Worm (Caenorhabditis elegans): ENCODE measurements around the gene F21D9.1.
"Not testable (repeated sequence)": the region's sequence is repeated elsewhere in the genome, so short reads cannot be mapped to it uniquely, and the experiment has no call there.

F21D9.1 gene

ce11 chrV:19264148-19264547 is at the start of gene F21D9.1:
Gene F21D9.1, plus strand, starts transcription at chrV:19264448.
- TF ChIP-seq W03F9.2, him-1, dao-5 (tag; optimal IDR thresholded peaks at IDR 0.05): not testable (repeated sequence)

- TF ChIP-seq him-1 (tag; optimal IDR thresholded peaks at IDR 0.05) (no peak), dao-5 (tag; optimal IDR thresholded peaks at IDR 0.05) (no peak), W03F9.2 (tag; optimal IDR thresholded peaks at IDR 0.05) (no peak)
These were observed 47.1 kb upstream of the F21D9.1 start, which contains the start of gene srr-2 for ce11 chrV:19217104-19217503. Gene srr-2, minus strand, starts transcription at chrV:19217176.

ce11 chrV:19217675-19218074 is 46.6 kb upstream of the F21D9.1 start, which contains the start of gene oac-49:
Gene oac-49, plus strand, starts transcription at chrV:19217975.
- no peak for TF ChIP-seq him-1 (tag; optimal IDR thresholded peaks at IDR 0.05)
- no peak for TF ChIP-seq dao-5 (tag; optimal IDR thresholded peaks at IDR 0.05)
- no peak for TF ChIP-seq W03F9.2 (tag; optimal IDR thresholded peaks at IDR 0.05)

ce11 chrV:19230413-19230812 is 33.8 kb upstream of the F21D9.1 start, which contains the start of gene sqst-3:
Gene sqst-3, plus strand, starts transcription at chrV:19230782.
- TF ChIP-seq him-1 (tag; optimal IDR thresholded peaks at IDR 0.05) (no peak), dao-5 (tag; optimal IDR thresholded peaks at IDR 0.05) (no peak), W03F9.2 (tag; optimal IDR thresholded peaks at IDR 0.05) (no peak)

ce11 chrV:19231167-19231566 is 33.1 kb upstream of the F21D9.1 start:
- TF ChIP-seq W03F9.2 (tag; optimal IDR thresholded peaks at IDR 0.05) (no peak), dao-5 (tag; optimal IDR thresholded peaks at IDR 0.05) (no peak), him-1 (tag; optimal IDR thresholded peaks at IDR 0.05) (no peak)

ce11 chrV:19233469-19233868 is 30.8 kb upstream of the F21D9.1 start, which contains the start of gene fbxb-116:
Gene fbxb-116, plus strand, starts transcription at chrV:19233769.
- no peak for TF ChIP-seq W03F9.2 (tag; optimal IDR thresholded peaks at IDR 0.05)
- no peak for TF ChIP-seq dao-5 (tag; optimal IDR thresholded peaks at IDR 0.05)
- TF ChIP-seq him-1 (tag; optimal IDR thresholded peaks at IDR 0.05): no peak

- no peak for TF ChIP-seq W03F9.2 (tag; optimal IDR thresholded peaks at IDR 0.05)
- no peak for TF ChIP-seq dao-5 (tag; optimal IDR thresholded peaks at IDR 0.05)
- no peak for TF ChIP-seq him-1 (tag; optimal IDR thresholded peaks at IDR 0.05)
These were observed 27.0 kb upstream of the F21D9.1 start, which contains the start of gene fbxb-2 for ce11 chrV:19237204-19237603. Gene fbxb-2, minus strand, starts transcription at chrV:19237304.

ce11 chrV:19240129-19240528 is 24.1 kb upstream of the F21D9.1 start, which contains the start of the genes fbxb-115 and fbxb-1:
Gene fbxb-115, minus strand, starts transcription at chrV:19240229.
Gene fbxb-1, plus strand, starts transcription at chrV:19240354.
- TF ChIP-seq dao-5 (tag; optimal IDR thresholded peaks at IDR 0.05) (no peak), him-1 (tag; optimal IDR thresholded peaks at IDR 0.05) (no peak), W03F9.2 (tag; optimal IDR thresholded peaks at IDR 0.05) (no peak)

- TF ChIP-seq dao-5 (tag; optimal IDR thresholded peaks at IDR 0.05) (no peak), him-1 (tag; optimal IDR thresholded peaks at IDR 0.05) (no peak), W03F9.2 (tag; optimal IDR thresholded peaks at IDR 0.05) (no peak)
These were observed 13.3 kb upstream of the F21D9.1 start, which contains the start of gene str-81 for ce11 chrV:19250983-19251382. Gene str-81, minus strand, starts transcription at chrV:19251083.

ce11 chrV:19251844-19252243 is 12.4 kb upstream of the F21D9.1 start, which contains the start of gene F21D9.11:
Gene F21D9.11, plus strand, starts transcription at chrV:19252144.
- TF ChIP-seq W03F9.2 (tag; optimal IDR thresholded peaks at IDR 0.05) (no peak), dao-5 (tag; optimal IDR thresholded peaks at IDR 0.05) (no peak), him-1 (tag; optimal IDR thresholded peaks at IDR 0.05) (no peak)

ce11 chrV:19253520-19253919 is 10.7 kb upstream of the F21D9.1 start, which contains the start of gene F21D9.4:
Gene F21D9.4, plus strand, starts transcription at chrV:19253820.
- no peak for TF ChIP-seq dao-5 (tag; optimal IDR thresholded peaks at IDR 0.05)
- TF ChIP-seq him-1 (tag; optimal IDR thresholded peaks at IDR 0.05): no peak
- no peak for TF ChIP-seq W03F9.2 (tag; optimal IDR thresholded peaks at IDR 0.05)

- TF ChIP-seq W03F9.2 (tag; optimal IDR thresholded peaks at IDR 0.05): no peak
- no peak for TF ChIP-seq him-1 (tag; optimal IDR thresholded peaks at IDR 0.05)
- TF ChIP-seq dao-5 (tag; optimal IDR thresholded peaks at IDR 0.05): no peak
These were observed 6.6 kb upstream of the F21D9.1 start, which contains the start of gene F21D9.3 for ce11 chrV:19257653-19258052. Gene F21D9.3, minus strand, starts transcription at chrV:19257753.

- no peak for TF ChIP-seq W03F9.2 (tag; optimal IDR thresholded peaks at IDR 0.05)
- no peak for TF ChIP-seq him-1 (tag; optimal IDR thresholded peaks at IDR 0.05)
- TF ChIP-seq dao-5 (tag; optimal IDR thresholded peaks at IDR 0.05): no peak
These were observed 4.8 kb upstream of the F21D9.1 start for ce11 chrV:19259403-19259802.

- TF ChIP-seq W03F9.2 (tag; optimal IDR thresholded peaks at IDR 0.05): no peak
- no peak for TF ChIP-seq dao-5 (tag; optimal IDR thresholded peaks at IDR 0.05)
- no peak for TF ChIP-seq him-1 (tag; optimal IDR thresholded peaks at IDR 0.05)
These were observed 3.6 kb upstream of the F21D9.1 start for ce11 chrV:19260686-19261085.

ce11 chrV:19262349-19262748 is 1.9 kb upstream of the F21D9.1 start, which contains the start of gene F21D9.2:
Gene F21D9.2, minus strand, starts transcription at chrV:19262449.
- no peak for TF ChIP-seq him-1 (tag; optimal IDR thresholded peaks at IDR 0.05)
- no peak for TF ChIP-seq dao-5 (tag; optimal IDR thresholded peaks at IDR 0.05)
- TF ChIP-seq W03F9.2 (tag; optimal IDR thresholded peaks at IDR 0.05): no peak

Data from whole organism, L4/young adult.